Worm (Caenorhabditis elegans) whole organism, L1 larva: ENCODE results near the gene srlf-4.

Source experiments
- blmp-1 ChIP-seq: fragments of 150-350 bp; optimal IDR thresholded peaks from 2 replicates; lab custom pipeline; 2014; ENCODE audit warnings: missing biosample characterization, missing genetic modification characterization
- fkh-8 ChIP-seq: sonication (generic microtip); optimal IDR thresholded peaks from 2 replicates; lab custom pipeline; 2016; ENCODE audit warnings: mild to moderate bottlenecking, missing genetic modification characterization, missing compliant biosample characterization
- nhr-28 ChIP-seq: fragments of 150-350 bp; optimal IDR thresholded peaks from 2 replicates; lab custom pipeline; 2014; ENCODE audit warnings: missing biosample characterization, missing genetic modification characterization
- nhr-90 ChIP-seq: sonication (generic microtip); optimal IDR thresholded peaks from 2 replicates; lab custom pipeline; 2016; ENCODE audit warnings: mild to moderate bottlenecking, missing genetic modification characterization, missing compliant biosample characterization; ENCODE audit not compliant: poor library complexity

DNA sequence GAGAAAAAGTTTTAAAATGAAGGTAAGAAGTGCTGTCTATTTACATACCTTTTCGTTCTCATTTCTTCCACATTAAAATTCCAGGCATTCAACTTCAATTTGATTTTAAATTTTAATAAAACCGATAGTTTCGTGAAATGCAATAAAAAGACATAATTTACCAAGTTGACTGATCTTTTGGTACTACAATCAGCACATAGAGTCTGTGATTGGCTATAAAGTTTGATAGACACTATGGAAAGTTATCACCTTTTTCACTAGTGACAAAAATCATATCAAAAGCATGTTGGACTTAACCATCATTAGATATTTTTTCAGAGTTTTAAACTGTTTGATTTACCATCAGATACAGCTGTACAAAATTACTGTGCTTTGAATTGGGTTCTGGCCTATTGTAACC is 8.8 kb downstream of the srlf-4 start, which contains the start of gene srz-15:
- TF ChIP-seq blmp-1 (tag; lab: Kevin White, UChicago): no peak
- no peak for TF ChIP-seq nhr-28 (tag; lab: Kevin White, UChicago)
- TF ChIP-seq nhr-90 (tag; lab: Kevin White, UChicago): no peak
- no peak for TF ChIP-seq fkh-8 (tag; lab: Kevin White, UChicago)
